Fruit fly (Drosophila melanogaster): ENCODE data around the gene ck.
A peak's percentile ranks its signal among the peaks of the same experiment; 100 is the strongest.

Gene ck

dm6 chr2L:15052805-15053388 is 4.8 kb downstream of the ck start:
- TF ChIP-seq CG17801 (GFP tag; optimal IDR thresholded peaks at IDR 0.05; ENCODE audit: partially characterized antibody): no peak

dm6 chr2L:15043718-15044117 is 13.9 kb downstream of the ck start:
- TF ChIP-seq CG17801 (GFP tag; optimal IDR thresholded peaks at IDR 0.05; ENCODE audit: partially characterized antibody): no peak

dm6 chr2L:15039309-15039772 is 18.3 kb downstream of the ck start:
- peak; percentile 16 for TF ChIP-seq CG17801 (GFP tag; optimal IDR thresholded peaks at IDR 0.05; ENCODE audit: partially characterized antibody)

dm6 chr2L:15038339-15039308 is 19.0 kb downstream of the ck start, which contains the start of gene CIAPIN1:
Gene CIAPIN1 (minus strand): TSS chr2L:15038861.
- TF ChIP-seq CG17801 (GFP tag; optimal IDR thresholded peaks at IDR 0.05; ENCODE audit: partially characterized antibody): no peak

- no peak for TF ChIP-seq CG17801 (GFP tag; optimal IDR thresholded peaks at IDR 0.05; ENCODE audit: partially characterized antibody)
These were observed 22.3 kb downstream of the ck start, which contains the start of gene yellow-c for dm6 chr2L:15035366-15035765. Gene yellow-c (plus strand): TSS chr2L:15035394.

dm6 chr2L:15031650-15032049 is 26.0 kb downstream of the ck start, which contains the start of gene CG31832:
Gene CG31832 (minus strand): TSS chr2L:15031750.
- no peak for TF ChIP-seq CG17801 (GFP tag; optimal IDR thresholded peaks at IDR 0.05; ENCODE audit: partially characterized antibody)

dm6 chr2L:15026582-15026981 is 31.1 kb downstream of the ck start, which contains the start of gene CG33310:
Gene CG33310 (plus strand): TSS chr2L:15026882.
- no peak for TF ChIP-seq CG17801 (GFP tag; optimal IDR thresholded peaks at IDR 0.05; ENCODE audit: partially characterized antibody)

dm6 chr2L:15016031-15016430 is 41.6 kb downstream of the ck start, which contains the start of gene GABA-B-R1:
Gene GABA-B-R1 (plus strand): TSS chr2L:15016331.
- TF ChIP-seq CG17801 (GFP tag; optimal IDR thresholded peaks at IDR 0.05; ENCODE audit: partially characterized antibody): no peak

dm6 chr2L:15013523-15013922 is 44.1 kb downstream of the ck start:
- TF ChIP-seq CG17801 (GFP tag; optimal IDR thresholded peaks at IDR 0.05; ENCODE audit: partially characterized antibody): no peak

dm6 chr2L:15011779-15012178 is 45.9 kb downstream of the ck start:
- TF ChIP-seq CG17801 (GFP tag; optimal IDR thresholded peaks at IDR 0.05; ENCODE audit: partially characterized antibody): no peak

dm6 chr2L:15009703-15010102 is 48.0 kb downstream of the ck start, which contains the start of the genes THG and Rnmt:
Gene THG (minus strand): TSS chr2L:15009724.
Gene Rnmt (plus strand): TSS chr2L:15009939.
- TF ChIP-seq CG17801 (GFP tag; optimal IDR thresholded peaks at IDR 0.05; ENCODE audit: partially characterized antibody): peak; percentile 86

dm6 chr2L:15008034-15008433 is 49.6 kb downstream of the ck start:
- TF ChIP-seq CG17801 (GFP tag; optimal IDR thresholded peaks at IDR 0.05; ENCODE audit: partially characterized antibody): no peak

- TF ChIP-seq CG17801 (GFP tag; optimal IDR thresholded peaks at IDR 0.05; ENCODE audit: partially characterized antibody): no peak
These were observed 50.3 kb downstream of the ck start, which contains the start of the genes Ankrd49 and NC2beta for dm6 chr2L:15007331-15007863. Gene Ankrd49 (minus strand): TSS chr2L:15007431. Gene NC2beta (plus strand): TSS chr2L:15007813.

dm6 chr2L:15005505-15005904 is 52.2 kb downstream of the ck start, which contains the start of gene DCTN5-p25:
Gene DCTN5-p25 (plus strand): TSS chr2L:15005733.
- no peak for TF ChIP-seq CG17801 (GFP tag; optimal IDR thresholded peaks at IDR 0.05; ENCODE audit: partially characterized antibody)

- peak; percentile 50 for TF ChIP-seq CG17801 (GFP tag; optimal IDR thresholded peaks at IDR 0.05; ENCODE audit: partially characterized antibody)
These were observed 55.8 kb downstream of the ck start for dm6 chr2L:15001847-15002246.

All from ovary, adult (tissue).